Worm (Caenorhabditis elegans) whole organism, late embryonic: ENCODE data around the gene Y69H2.9.

Experiments
- K09A11.1 ChIP-seq: sonication (generic microtip); optimal IDR thresholded peaks from 2 replicates; lab custom pipeline; 2017; ENCODE audit warnings: antibody characterized with exemption, mild to moderate bottlenecking, missing genetic modification characterization, missing compliant biosample characterization; ENCODE audit not compliant: insufficient read depth
- T23F11.4 ChIP-seq: fragments of 200-800 bp; sonication (Bioruptor generic); optimal IDR thresholded peaks from 2 replicates; lab custom pipeline; 2018; ENCODE audit warnings: mild to moderate bottlenecking, missing genetic modification characterization, missing compliant biosample characterization
- ama-1 ChIP-seq: fragments of 150-350 bp; optimal IDR thresholded peaks from 2 replicates; lab custom pipeline; 2014
- dmd-4 ChIP-seq: sonication (generic microtip); optimal IDR thresholded peaks from 2 replicates; lab custom pipeline; 2016; ENCODE audit warnings: borderline replicate concordance, missing genetic modification characterization, missing compliant biosample characterization
- elt-2 ChIP-seq: sonication (generic microtip); optimal IDR thresholded peaks from 2 replicates; lab custom pipeline; 2016; ENCODE audit warnings: missing genetic modification reagents, missing genetic modification characterization, missing compliant biosample characterization
- elt-4 ChIP-seq: sonication (generic microtip); optimal IDR thresholded peaks from 2 replicates; lab custom pipeline; 2016; ENCODE audit warnings: missing genetic modification characterization, missing compliant biosample characterization
- fkh-6 ChIP-seq: sonication (generic microtip); optimal IDR thresholded peaks from 2 replicates; lab custom pipeline; 2016; ENCODE audit warnings: missing genetic modification characterization, missing compliant biosample characterization
- lin-11 ChIP-seq: fragments of 200-800 bp; sonication (Bioruptor generic); optimal IDR thresholded peaks from 2 replicates; lab custom pipeline; 2018; ENCODE audit warnings: mild to moderate bottlenecking, missing genetic modification characterization, missing compliant biosample characterization
- nhr-11 ChIP-seq: fragments of 150-350 bp; optimal IDR thresholded peaks from 2 replicates; lab custom pipeline; 2014; ENCODE audit warnings: missing biosample characterization, missing genetic modification characterization
- pag-3 ChIP-seq: sonication (generic microtip); optimal IDR thresholded peaks from 2 replicates; lab custom pipeline; 2016; ENCODE audit warnings: missing compliant biosample characterization, missing genetic modification characterization, borderline replicate concordance
- pha-2 ChIP-seq: sonication (generic microtip); optimal IDR thresholded peaks from 2 replicates; lab custom pipeline; 2017; ENCODE audit warnings: mild to moderate bottlenecking, missing genetic modification characterization, missing compliant biosample characterization
- unc-42 ChIP-seq: sonication (generic microtip); optimal IDR thresholded peaks from 2 replicates; lab custom pipeline; 2016; ENCODE audit warnings: missing genotype, missing genetic modification characterization, missing compliant biosample characterization
- unc-86 ChIP-seq: sonication (generic microtip); optimal IDR thresholded peaks from 2 replicates; lab custom pipeline; 2016; ENCODE audit warnings: missing genetic modification characterization, missing compliant biosample characterization

- TF ChIP-seq elt-2 (tag; lab: Kevin White, UChicago) (no peak), elt-4 (tag; lab: Kevin White, UChicago) (no peak), pag-3 (no peak), unc-42 (no peak), pha-2 (no peak), unc-86 (no peak), dmd-4 (no peak), ama-1 (lab: Kevin White, UChicago) (no peak), T23F11.4 (GFP tag; lab: Kevin White, UChicago) (no peak), lin-11 (tag; lab: Kevin White, UChicago) (no peak), K09A11.1 (no peak), nhr-11 (tag; lab: Kevin White, UChicago) (no peak), fkh-6 (tag; lab: Kevin White, UChicago) (no peak)
Observed at ce11 chrV:18684455-18684987, 16.8 kb upstream of the Y69H2.9 start, which contains the start of gene Y69H2.17.
